Worm (Caenorhabditis elegans) whole organism, midembryonic: Measurements from ENCODE around the gene sra-27.

ENCODE experiments used
- T22C8.4 ChIP-seq: fragments of 200-800 bp; sonication (Bioruptor generic); IDR thresholded peaks from 2 replicates; pipeline ENCODE4 v1.3.6; 2022; ENCODE audit warnings: missing genetic modification characterization, missing compliant biosample characterization
- flt-1 ChIP-seq: fragments of 200-800 bp; sonication (Bioruptor generic); IDR thresholded peaks from 2 replicates; pipeline ENCODE4 v1.3.6; 2022; ENCODE audit warnings: missing genetic modification characterization, missing compliant biosample characterization
- klf-2 ChIP-seq: fragments of 200-800 bp; sonication (Bioruptor generic); conservative IDR thresholded peaks from 2 replicates; pipeline ENCODE4 v1.3.6; 2022; ENCODE audit warnings: missing genetic modification reagents, missing genetic modification characterization, missing compliant biosample characterization
- med-1 ChIP-seq: sonication (generic microtip); optimal IDR thresholded peaks from 2 replicates; lab custom pipeline; 2017; ENCODE audit warnings: missing genetic modification characterization, mild to moderate bottlenecking, missing compliant biosample characterization, antibody characterized with exemption, missing genetic modification reagents; ENCODE audit not compliant: insufficient read depth
- tab-1 ChIP-seq: fragments of 200-800 bp; sonication (Bioruptor generic); IDR thresholded peaks from 2 replicates; pipeline ENCODE4 v1.3.6; 2022; ENCODE audit warnings: missing genetic modification characterization, missing compliant biosample characterization
- ztf-29 ChIP-seq: fragments of 200-800 bp; sonication (Bioruptor generic); IDR thresholded peaks from 2 replicates; pipeline ENCODE4 v1.3.6; 2022; ENCODE audit warnings: missing genetic modification reagents, missing genetic modification characterization, missing compliant biosample characterization

- TF ChIP-seq med-1 (no peak), flt-1 (GFP tag; lab: Robert Waterston, UW) (no peak), ztf-29 (GFP tag; lab: Robert Waterston, UW) (no peak), tab-1 (GFP tag; lab: Robert Waterston, UW) (no peak), klf-2 (GFP tag; lab: Robert Waterston, UW) (no peak), T22C8.4 (no peak)
These were observed 39.8 kb downstream of the sra-27 start for ce11 chrII:6608626-6609025.
